Worm (Caenorhabditis elegans) whole organism, late embryonic: Measurements from ENCODE around the gene ZK154.4.

Experiments
- C08G9.2 ChIP-seq: sonication (generic microtip); optimal IDR thresholded peaks from 2 replicates; lab custom pipeline; 2016; ENCODE audit warnings: mild to moderate bottlenecking, missing genetic modification characterization, moderate library complexity, missing compliant biosample characterization
- F13H6.1 ChIP-seq: sonication (generic microtip); optimal IDR thresholded peaks from 2 replicates; lab custom pipeline; 2016; ENCODE audit warnings: missing genetic modification characterization, missing compliant biosample characterization
- K09A11.1 ChIP-seq: sonication (generic microtip); optimal IDR thresholded peaks from 2 replicates; lab custom pipeline; 2017; ENCODE audit warnings: antibody characterized with exemption, mild to moderate bottlenecking, missing genetic modification characterization, missing compliant biosample characterization; ENCODE audit not compliant: insufficient read depth
- ama-1 ChIP-seq: fragments of 150-350 bp; optimal IDR thresholded peaks from 2 replicates; lab custom pipeline; 2014
- ceh-14 ChIP-seq: sonication (generic microtip); optimal IDR thresholded peaks from 2 replicates; lab custom pipeline; 2016; ENCODE audit warnings: missing genotype, missing genetic modification characterization, missing compliant biosample characterization
- ceh-18 ChIP-seq: sonication (generic microtip); optimal IDR thresholded peaks from 2 replicates; lab custom pipeline; 2016; ENCODE audit warnings: missing genetic modification characterization, missing compliant biosample characterization
- ceh-19 ChIP-seq: fragments of 200-800 bp; sonication (Bioruptor generic); optimal IDR thresholded peaks from 2 replicates; lab custom pipeline; 2018; ENCODE audit warnings: mild to moderate bottlenecking, missing genetic modification characterization, missing compliant biosample characterization
- ceh-2 ChIP-seq: sonication (generic microtip); optimal IDR thresholded peaks from 2 replicates; lab custom pipeline; 2016; ENCODE audit warnings: missing genotype, missing genetic modification characterization, missing compliant biosample characterization
- ceh-22 ChIP-seq: sonication (generic microtip); optimal IDR thresholded peaks from 2 replicates; lab custom pipeline; 2017; ENCODE audit warnings: missing biosample characterization, missing genetic modification characterization
- ceh-24 ChIP-seq: sonication (generic microtip); optimal IDR thresholded peaks from 2 replicates; lab custom pipeline; 2016; ENCODE audit warnings: mild to moderate bottlenecking, missing genetic modification characterization, missing compliant biosample characterization
- ceh-31 ChIP-seq: sonication (generic microtip); optimal IDR thresholded peaks from 2 replicates; lab custom pipeline; 2016; ENCODE audit warnings: missing genetic modification characterization, missing compliant biosample characterization
- ceh-34 ChIP-seq: sonication (generic microtip); optimal IDR thresholded peaks from 2 replicates; lab custom pipeline; 2016; ENCODE audit warnings: mild to moderate bottlenecking, missing genetic modification characterization, missing compliant biosample characterization
- ceh-48 ChIP-seq: sonication (generic microtip); optimal IDR thresholded peaks from 2 replicates; lab custom pipeline; 2016; ENCODE audit warnings: missing genetic modification characterization, inconsistent platforms, missing compliant biosample characterization
- ceh-9 ChIP-seq: sonication (generic microtip); optimal IDR thresholded peaks from 2 replicates; lab custom pipeline; 2016; ENCODE audit warnings: mild to moderate bottlenecking, missing genetic modification characterization, inconsistent platforms, missing compliant biosample characterization
- dmd-4 ChIP-seq: sonication (generic microtip); optimal IDR thresholded peaks from 2 replicates; lab custom pipeline; 2016; ENCODE audit warnings: borderline replicate concordance, missing genetic modification characterization, missing compliant biosample characterization
- dve-1 ChIP-seq: sonication (generic microtip); optimal IDR thresholded peaks from 2 replicates; lab custom pipeline; 2017; ENCODE audit warnings: antibody characterized with exemption, mild to moderate bottlenecking, missing genetic modification characterization, missing compliant biosample characterization
- elt-2 ChIP-seq: sonication (generic microtip); optimal IDR thresholded peaks from 2 replicates; lab custom pipeline; 2016; ENCODE audit warnings: missing genetic modification reagents, missing genetic modification characterization, missing compliant biosample characterization
- eyg-1 ChIP-seq: sonication (generic microtip); optimal IDR thresholded peaks from 2 replicates; lab custom pipeline; 2016; ENCODE audit warnings: missing genotype, missing genetic modification characterization, missing compliant biosample characterization
- fax-1 ChIP-seq: sonication (generic microtip); optimal IDR thresholded peaks from 2 replicates; lab custom pipeline; 2016; ENCODE audit warnings: missing genotype, missing genetic modification characterization, missing compliant biosample characterization
- fkh-6 ChIP-seq: sonication (generic microtip); optimal IDR thresholded peaks from 2 replicates; lab custom pipeline; 2016; ENCODE audit warnings: missing genetic modification characterization, missing compliant biosample characterization
- gmeb-2 ChIP-seq: sonication (generic microtip); optimal IDR thresholded peaks from 2 replicates; lab custom pipeline; 2016; ENCODE audit warnings: missing genetic modification characterization, inconsistent platforms, missing compliant biosample characterization
- hlh-30 ChIP-seq: sonication (generic microtip); optimal IDR thresholded peaks from 2 replicates; lab custom pipeline; 2017; ENCODE audit warnings: antibody characterized with exemption, missing genetic modification characterization, missing compliant biosample characterization; ENCODE audit not compliant: insufficient read depth
- hlh-6 ChIP-seq: sonication (generic microtip); optimal IDR thresholded peaks from 2 replicates; lab custom pipeline; 2016; ENCODE audit warnings: missing genotype, missing genetic modification characterization, missing compliant biosample characterization
- lim-6 ChIP-seq: sonication (generic microtip); optimal IDR thresholded peaks from 2 replicates; lab custom pipeline; 2016; ENCODE audit warnings: missing genetic modification characterization, missing compliant biosample characterization
- madf-2 ChIP-seq: sonication (generic microtip); optimal IDR thresholded peaks from 2 replicates; lab custom pipeline; 2017; ENCODE audit warnings: missing genetic modification characterization, missing compliant biosample characterization
- nfya-1 ChIP-seq: sonication (generic microtip); optimal IDR thresholded peaks from 2 replicates; lab custom pipeline; 2017; ENCODE audit warnings: missing genetic modification characterization, mild to moderate bottlenecking, missing compliant biosample characterization, antibody characterized with exemption, moderate library complexity
- pag-3 ChIP-seq: sonication (generic microtip); optimal IDR thresholded peaks from 2 replicates; lab custom pipeline; 2016; ENCODE audit warnings: missing compliant biosample characterization, missing genetic modification characterization, borderline replicate concordance
- pha-2 ChIP-seq: sonication (generic microtip); optimal IDR thresholded peaks from 2 replicates; lab custom pipeline; 2017; ENCODE audit warnings: mild to moderate bottlenecking, missing genetic modification characterization, missing compliant biosample characterization
- pha-4 ChIP-seq: fragments of 150-350 bp; optimal IDR thresholded peaks from 2 replicates; lab custom pipeline; 2018; ENCODE audit warnings: missing biosample characterization, missing genetic modification reagents, missing genetic modification characterization
- pros-1 ChIP-seq: fragments of 150-350 bp; optimal IDR thresholded peaks from 2 replicates; lab custom pipeline; 2014; ENCODE audit warnings: missing biosample characterization, missing genetic modification reagents, missing genetic modification characterization
- ref-2 ChIP-seq: sonication (generic microtip); optimal IDR thresholded peaks from 2 replicates; lab custom pipeline; 2016; ENCODE audit warnings: missing genetic modification characterization, missing compliant biosample characterization
- rnt-1 ChIP-seq: sonication (generic microtip); optimal IDR thresholded peaks from 2 replicates; lab custom pipeline; 2016; ENCODE audit warnings: missing genetic modification characterization, missing compliant biosample characterization
- sdc-2 ChIP-seq: sonication (generic microtip); optimal IDR thresholded peaks from 2 replicates; lab custom pipeline; 2016; ENCODE audit warnings: missing genotype, missing genetic modification characterization, missing compliant biosample characterization
- sox-4 ChIP-seq: sonication (generic microtip); optimal IDR thresholded peaks from 2 replicates; lab custom pipeline; 2017; ENCODE audit warnings: mild to moderate bottlenecking, missing genetic modification characterization, inconsistent platforms, missing compliant biosample characterization
- syd-9 ChIP-seq: sonication (generic microtip); optimal IDR thresholded peaks from 2 replicates; lab custom pipeline; 2016; ENCODE audit warnings: mild to moderate bottlenecking, missing genetic modification characterization, moderate library complexity, missing compliant biosample characterization
- tbx-2 ChIP-seq: sonication (generic microtip); optimal IDR thresholded peaks from 2 replicates; lab custom pipeline; 2016; ENCODE audit warnings: missing genetic modification characterization, missing compliant biosample characterization
- tbx-7 ChIP-seq: sonication (generic microtip); optimal IDR thresholded peaks from 2 replicates; lab custom pipeline; 2016; ENCODE audit warnings: missing genotype, missing genetic modification characterization, missing compliant biosample characterization
- ttx-3 ChIP-seq: sonication (generic microtip); optimal IDR thresholded peaks from 2 replicates; lab custom pipeline; 2016; ENCODE audit warnings: missing genetic modification reagents, missing genetic modification characterization, missing compliant biosample characterization
- unc-42 ChIP-seq: sonication (generic microtip); optimal IDR thresholded peaks from 2 replicates; lab custom pipeline; 2016; ENCODE audit warnings: missing genotype, missing genetic modification characterization, missing compliant biosample characterization
- unc-55 ChIP-seq: sonication (generic microtip); optimal IDR thresholded peaks from 2 replicates; lab custom pipeline; 2017; ENCODE audit warnings: missing biosample characterization, missing genetic modification reagents, missing genetic modification characterization
- unc-86 ChIP-seq: sonication (generic microtip); optimal IDR thresholded peaks from 2 replicates; lab custom pipeline; 2016; ENCODE audit warnings: missing genetic modification characterization, missing compliant biosample characterization
- zip-5 ChIP-seq: sonication (generic microtip); optimal IDR thresholded peaks from 2 replicates; lab custom pipeline; 2016; ENCODE audit warnings: missing genetic modification characterization, missing compliant biosample characterization
- ztf-16 ChIP-seq: sonication (generic microtip); optimal IDR thresholded peaks from 2 replicates; lab custom pipeline; 2017; ENCODE audit warnings: missing genetic modification characterization, missing compliant biosample characterization

Gene ZK154.4

ce11 chrX:7825707-7826106 is 43.5 kb upstream of the ZK154.4 start:
- no peak for TF ChIP-seq dmd-4 (tag; lab: Kevin White, UChicago)
- TF ChIP-seq elt-2 (tag; lab: Kevin White, UChicago), result peak; percentile 44
- peak; percentile 46 for TF ChIP-seq ceh-34 (tag; lab: Kevin White, UChicago)
- TF ChIP-seq nfya-1, result peak; percentile 66
- TF ChIP-seq hlh-6, result no peak
- peak; percentile 21 for TF ChIP-seq tbx-2 (tag; lab: Kevin White, UChicago)
- TF ChIP-seq ceh-9 (tag; lab: Kevin White, UChicago), result no peak
- TF ChIP-seq ceh-2 (tag; lab: Kevin White, UChicago), result no peak
- peak; percentile 63 for TF ChIP-seq ama-1
- TF ChIP-seq rnt-1 (tag; lab: Kevin White, UChicago), result peak; percentile 18
- peak; percentile 24 for TF ChIP-seq dve-1 (tag; lab: Kevin White, UChicago)
- no peak for TF ChIP-seq fkh-6 (tag; lab: Kevin White, UChicago)
- TF ChIP-seq sox-4 (tag; lab: Kevin White, UChicago), result no peak
- no peak for TF ChIP-seq pha-4 (tag; lab: Kevin White, UChicago)
- TF ChIP-seq, all 69 proteins: peak for 7

- TF ChIP-seq ama-1, result no peak
- peak; percentile 39 for TF ChIP-seq madf-2 (tag; lab: Kevin White, UChicago)
- peak; percentile 48 for TF ChIP-seq tbx-7
- TF ChIP-seq sox-4 (tag; lab: Kevin White, UChicago), result no peak
- peak; percentile 80 for TF ChIP-seq sdc-2 (tag; lab: Kevin White, UChicago)
- peak; percentile 32 for TF ChIP-seq ceh-48
- TF ChIP-seq ceh-24, result no peak
- TF ChIP-seq ceh-31 (tag; lab: Kevin White, UChicago), result peak; percentile 88
- TF ChIP-seq ztf-16, result no peak
- TF ChIP-seq pros-1 (tag; lab: Kevin White, UChicago), result peak; percentile 38
- TF ChIP-seq F13H6.1 (tag; lab: Kevin White, UChicago), result peak; percentile 33
- TF ChIP-seq ceh-18, result peak; percentile 83
- TF ChIP-seq syd-9 (tag; lab: Kevin White, UChicago), result no peak
- peak; percentile 31 for TF ChIP-seq pag-3 (tag; lab: Kevin White, UChicago)
- peak; percentile 64 for TF ChIP-seq unc-55 (GFP tag; lab: Kevin White, UChicago)
- TF ChIP-seq ttx-3 (tag; lab: Kevin White, UChicago), result no peak
- no peak for TF ChIP-seq fax-1 (tag; lab: Kevin White, UChicago)
- TF ChIP-seq nfya-1, result peak; percentile 94
- no peak for TF ChIP-seq pha-4 (tag; lab: Kevin White, UChicago)
- peak; percentile 7 for TF ChIP-seq gmeb-2 (tag; lab: Kevin White, UChicago)
- peak; percentile 24 for TF ChIP-seq C08G9.2 (tag; lab: Kevin White, UChicago)
- TF ChIP-seq eyg-1 (tag; lab: Kevin White, UChicago), result peak; percentile 60
- TF ChIP-seq dve-1 (tag; lab: Kevin White, UChicago), result peak; percentile 80
- peak; percentile 40 for TF ChIP-seq K09A11.1 (tag; lab: Kevin White, UChicago)
- TF ChIP-seq zip-5, result no peak
- peak; percentile 51 for TF ChIP-seq dmd-4 (tag; lab: Kevin White, UChicago)
- peak; percentile 60 for TF ChIP-seq ceh-14
- TF ChIP-seq ceh-34 (tag; lab: Kevin White, UChicago), result peak; percentile 80
- TF ChIP-seq ceh-22, result peak; percentile 57
- TF ChIP-seq ref-2 (tag; lab: Kevin White, UChicago), result peak; percentile 81
- peak; percentile 12 for TF ChIP-seq unc-86
- TF ChIP-seq ceh-19, result no peak
- TF ChIP-seq pha-2 (tag; lab: Kevin White, UChicago), result peak; percentile 45
- no peak for TF ChIP-seq lim-6 (tag; lab: Kevin White, UChicago)
- TF ChIP-seq unc-42 (tag; lab: Kevin White, UChicago), result peak; percentile 92
- TF ChIP-seq ceh-2 (tag; lab: Kevin White, UChicago), result peak; percentile 29
- TF ChIP-seq hlh-30 (tag; lab: Kevin White, UChicago), result peak; percentile 87
- peak; percentile 66 for TF ChIP-seq rnt-1 (tag; lab: Kevin White, UChicago)
- no peak for TF ChIP-seq ceh-9 (tag; lab: Kevin White, UChicago)
- TF ChIP-seq tbx-2 (tag; lab: Kevin White, UChicago), result peak; percentile 87
- peak; percentile 79 for TF ChIP-seq elt-2 (tag; lab: Kevin White, UChicago)
These were observed 41.0 kb upstream of the ZK154.4 start, which contains the start of gene eef-1A.2 for ce11 chrX:7823108-7823704. Gene eef-1A.2, plus strand, starts transcription at chrX:7823654.
